Worm (Caenorhabditis elegans) whole organism, L4 larva: Measurements from ENCODE around the gene K09A9.8.
A peak's percentile ranks its signal among the peaks of the same experiment; 100 is the strongest.

ENCODE experiments used
- D1046.2 ChIP-seq: fragments of 200-800 bp; sonication (Bioruptor generic); IDR thresholded peaks from 2 replicates; pipeline ENCODE4 v1.3.6; 2022; ENCODE audit warnings: missing genetic modification characterization, missing compliant biosample characterization
- F26F4.8 ChIP-seq: fragments of 200-800 bp; sonication (Bioruptor generic); conservative IDR thresholded peaks from 2 replicates; pipeline ENCODE4 v1.3.6; 2022; ENCODE audit warnings: missing genetic modification characterization, missing compliant biosample characterization
- F37D6.2 ChIP-seq: sonication (generic microtip); optimal IDR thresholded peaks from 2 replicates; lab custom pipeline; 2016; ENCODE audit warnings: mild to moderate bottlenecking, missing genetic modification characterization, missing compliant biosample characterization
- R02D3.7 ChIP-seq: fragments of 150-350 bp; sonication (generic microtip); optimal IDR thresholded peaks from 3 replicates; lab custom pipeline; 2014; ENCODE audit warnings: missing biosample characterization, missing genetic modification characterization
- T20F7.1 ChIP-seq: fragments of 200-800 bp; sonication (Bioruptor generic); optimal IDR thresholded peaks from 2 replicates; lab custom pipeline; 2018; ENCODE audit warnings: mild to moderate bottlenecking, missing genetic modification characterization, missing compliant biosample characterization
- Y105C5A.15 ChIP-seq: fragments of 200-800 bp; sonication (Bioruptor generic); IDR thresholded peaks from 2 replicates; pipeline ENCODE4 v1.3.6; 2022; ENCODE audit warnings: missing genetic modification characterization, missing compliant biosample characterization
- Y48G9A.11 ChIP-seq: fragments of 200-800 bp; sonication (Bioruptor generic); IDR thresholded peaks from 2 replicates; pipeline ENCODE4 v1.3.6; 2022; ENCODE audit warnings: missing genetic modification reagents, missing genetic modification characterization, missing compliant biosample characterization
- aha-1 ChIP-seq: fragments of 150-350 bp; peaks from one replicate; lab custom pipeline; 2014; ENCODE audit warnings: missing biosample characterization, missing genetic modification characterization
- arid-1 ChIP-seq: fragments of 200-800 bp; sonication (Bioruptor generic); conservative IDR thresholded peaks from 2 replicates; pipeline ENCODE4 v1.3.6; 2022; ENCODE audit warnings: missing genetic modification reagents, missing genetic modification characterization, missing compliant biosample characterization
- ceh-44 ChIP-seq: fragments of 200-800 bp; sonication (Bioruptor generic); IDR thresholded peaks from 2 replicates; pipeline ENCODE4 v1.3.6; 2022; ENCODE audit warnings: missing genetic modification reagents, missing genetic modification characterization, missing compliant biosample characterization
- ceh-62 ChIP-seq: sonication (generic microtip); optimal IDR thresholded peaks from 2 replicates; lab custom pipeline; 2017; ENCODE audit warnings: missing biosample characterization, missing genetic modification characterization
- ces-1 ChIP-seq: fragments of 150-350 bp; sonication (generic microtip); optimal IDR thresholded peaks from 4 replicates; lab custom pipeline; 2014; ENCODE audit warnings: missing biosample characterization, missing genetic modification reagents, missing genetic modification characterization
- daf-19 ChIP-seq: fragments of 200-800 bp; sonication (Bioruptor generic); conservative IDR thresholded peaks from 2 replicates; pipeline ENCODE4 v1.3.6; 2022; ENCODE audit warnings: missing genetic modification characterization, missing compliant biosample characterization
- daf-8 ChIP-seq: fragments of 200-800 bp; sonication (Bioruptor generic); IDR thresholded peaks from 2 replicates; pipeline ENCODE4 v1.3.6; 2022; ENCODE audit warnings: missing genetic modification characterization, missing compliant biosample characterization
- dmd-6 ChIP-seq: fragments of 200-800 bp; sonication (Bioruptor generic); IDR thresholded peaks from 2 replicates; pipeline ENCODE4 v1.3.6; 2022; ENCODE audit warnings: missing genetic modification reagents, missing genetic modification characterization, missing compliant biosample characterization
- duxl-1 ChIP-seq: sonication (generic microtip); optimal IDR thresholded peaks from 2 replicates; lab custom pipeline; 2016; ENCODE audit warnings: mild to moderate bottlenecking, missing genetic modification characterization, moderate library complexity, missing compliant biosample characterization; ENCODE audit not compliant: poor library complexity
- dve-1 ChIP-seq: sonication (generic microtip); optimal IDR thresholded peaks from 2 replicates; lab custom pipeline; 2017; ENCODE audit warnings: antibody characterized with exemption, mild to moderate bottlenecking, missing genetic modification characterization, missing compliant biosample characterization; ENCODE audit not compliant: insufficient read depth
- fkh-10 ChIP-seq: fragments of 150-350 bp; optimal IDR thresholded peaks from 2 replicates; lab custom pipeline; 2014; ENCODE audit warnings: missing biosample characterization, missing genetic modification reagents, missing genetic modification characterization
- gei-8 ChIP-seq: fragments of 200-800 bp; sonication (Bioruptor generic); optimal IDR thresholded peaks from 2 replicates; lab custom pipeline; 2018; ENCODE audit warnings: mild to moderate bottlenecking, missing genetic modification characterization, missing compliant biosample characterization
- hlh-30 ChIP-seq: sonication (generic microtip); optimal IDR thresholded peaks from 2 replicates; lab custom pipeline; 2017; ENCODE audit warnings: antibody characterized with exemption, mild to moderate bottlenecking, missing genetic modification characterization, missing compliant biosample characterization; ENCODE audit not compliant: insufficient read depth
- hmg-1.1 ChIP-seq: fragments of 200-800 bp; sonication (Bioruptor generic); IDR thresholded peaks from 2 replicates; pipeline ENCODE4 v1.3.6; 2022; ENCODE audit warnings: missing genetic modification reagents, missing genetic modification characterization, missing compliant biosample characterization
- lin-38 ChIP-seq: fragments of 200-800 bp; sonication (Bioruptor generic); IDR thresholded peaks from 2 replicates; pipeline ENCODE4 v1.3.6; 2022; ENCODE audit warnings: missing genetic modification reagents, missing genetic modification characterization, missing compliant biosample characterization
- lin-39 ChIP-seq: fragments of 150-350 bp; optimal IDR thresholded peaks from 2 replicates; lab custom pipeline; 2014; ENCODE audit warnings: missing biosample characterization, missing genetic modification reagents, missing genetic modification characterization
- lsy-2 ChIP-seq, 2 experiments: fragments of 150-350 bp in 1 of 2; sonication (generic microtip) in 1 of 2; optimal IDR thresholded peaks; 2 replicates each; lab custom pipeline; 2014 to 2017; ENCODE audit warnings: missing biosample characterization in 2 of 2, missing genetic modification characterization in 2 of 2
- madf-9 ChIP-seq: fragments of 200-800 bp; sonication (Bioruptor generic); conservative IDR thresholded peaks from 2 replicates; pipeline ENCODE4 v1.3.6; 2022; ENCODE audit warnings: missing genetic modification reagents, missing genetic modification characterization, missing compliant biosample characterization
- mdl-1 ChIP-seq, 2 experiments: fragments of 150-350 bp in 1 of 2; sonication (generic microtip) in 1 of 2; optimal IDR thresholded peaks; 2 replicates each; lab custom pipeline; 2014 to 2017; ENCODE audit warnings: missing biosample characterization in 2 of 2, missing genetic modification characterization in 2 of 2
- mep-1 ChIP-seq: fragments of 150-350 bp; sonication (generic microtip); optimal IDR thresholded peaks from 3 replicates; lab custom pipeline; 2014; ENCODE audit warnings: missing biosample characterization, missing genetic modification characterization
- mes-2 ChIP-seq: sonication (generic microtip); optimal IDR thresholded peaks from 2 replicates; lab custom pipeline; 2016; ENCODE audit warnings: missing genotype, mild to moderate bottlenecking, missing genetic modification characterization, missing compliant biosample characterization; ENCODE audit not compliant: poor library complexity, severe bottlenecking
- nhr-10 ChIP-seq: fragments of 150-350 bp; optimal IDR thresholded peaks from 2 replicates; lab custom pipeline; 2014; ENCODE audit warnings: missing biosample characterization, missing genetic modification characterization
- nhr-102 ChIP-seq: sonication (generic microtip); optimal IDR thresholded peaks from 2 replicates; lab custom pipeline; 2016; ENCODE audit warnings: mild to moderate bottlenecking, missing genetic modification characterization, moderate library complexity, missing compliant biosample characterization
- nhr-11 ChIP-seq: fragments of 150-350 bp; optimal IDR thresholded peaks from 2 replicates; lab custom pipeline; 2014; ENCODE audit warnings: missing biosample characterization, missing genetic modification characterization
- nhr-111 ChIP-seq: fragments of 200-800 bp; sonication (Bioruptor generic); optimal IDR thresholded peaks from 2 replicates; lab custom pipeline; 2018; ENCODE audit warnings: mild to moderate bottlenecking, missing genetic modification characterization, missing compliant biosample characterization
- nhr-6 ChIP-seq: fragments of 150-350 bp; optimal IDR thresholded peaks from 2 replicates; lab custom pipeline; 2014; ENCODE audit warnings: missing biosample characterization, missing genetic modification characterization
- nhr-77 ChIP-seq: fragments of 150-350 bp; optimal IDR thresholded peaks from 2 replicates; lab custom pipeline; 2014; ENCODE audit warnings: missing biosample characterization, missing genetic modification characterization
- pha-4 ChIP-seq, 2 experiments: fragments of 150-350 bp in 1 of 2; fragments of 200-800 bp in 1 of 2; sonication (Bioruptor generic) in 1 of 2; IDR thresholded peaks in 1 of 2; optimal IDR thresholded peaks in 1 of 2; 2 replicates each; pipeline versions ENCODE4 v1.3.6 to Lab custom; 2014 to 2022; ENCODE audit warnings: missing genetic modification characterization in 2 of 2, missing genetic modification reagents in 2 of 2, missing biosample characterization in 1 of 2, missing compliant biosample characterization in 1 of 2
- rbr-2 ChIP-seq: sonication (generic microtip); optimal IDR thresholded peaks from 2 replicates; lab custom pipeline; 2016; ENCODE audit warnings: missing genotype, missing genetic modification characterization, missing compliant biosample characterization
- skn-1 ChIP-seq: fragments of 150-350 bp; optimal IDR thresholded peaks from 2 replicates; lab custom pipeline; 2014; ENCODE audit warnings: missing biosample characterization, missing genetic modification characterization
- snpc-4 ChIP-seq: fragments of 150-350 bp; optimal IDR thresholded peaks from 2 replicates; lab custom pipeline; 2014; ENCODE audit warnings: missing biosample characterization, missing genetic modification characterization
- spr-1 ChIP-seq: sonication (generic microtip); optimal IDR thresholded peaks from 2 replicates; lab custom pipeline; 2016; ENCODE audit warnings: mild to moderate bottlenecking, missing genetic modification characterization, missing compliant biosample characterization
- tag-97 ChIP-seq: fragments of 200-800 bp; sonication (Bioruptor generic); IDR thresholded peaks from 2 replicates; pipeline ENCODE4 v1.3.6; 2022; ENCODE audit warnings: missing genetic modification characterization, missing compliant biosample characterization
- tra-1 ChIP-seq: fragments of 200-800 bp; sonication (Bioruptor generic); IDR thresholded peaks from 2 replicates; pipeline ENCODE4 v1.3.6; 2022; ENCODE audit warnings: missing genetic modification reagents, missing genetic modification characterization, missing compliant biosample characterization
- unc-130 ChIP-seq: sonication (generic microtip); optimal IDR thresholded peaks from 2 replicates; lab custom pipeline; 2016; ENCODE audit warnings: missing genetic modification reagents, missing genetic modification characterization, missing compliant biosample characterization
- vab-7 ChIP-seq: fragments of 200-800 bp; sonication (Bioruptor generic); IDR thresholded peaks from 2 replicates; pipeline ENCODE4 v1.3.6; 2022; ENCODE audit warnings: missing genetic modification reagents, missing genetic modification characterization, missing compliant biosample characterization
- zfp-2 ChIP-seq: sonication (generic microtip); optimal IDR thresholded peaks from 2 replicates; lab custom pipeline; 2016; ENCODE audit warnings: mild to moderate bottlenecking, missing genetic modification characterization, missing compliant biosample characterization
- zfp-3 ChIP-seq: fragments of 200-800 bp; sonication (Bioruptor generic); conservative IDR thresholded peaks from 2 replicates; pipeline ENCODE4 v1.3.6; 2022; ENCODE audit warnings: missing genetic modification reagents, missing genetic modification characterization, missing compliant biosample characterization

The K09A9.8 gene

DNA sequence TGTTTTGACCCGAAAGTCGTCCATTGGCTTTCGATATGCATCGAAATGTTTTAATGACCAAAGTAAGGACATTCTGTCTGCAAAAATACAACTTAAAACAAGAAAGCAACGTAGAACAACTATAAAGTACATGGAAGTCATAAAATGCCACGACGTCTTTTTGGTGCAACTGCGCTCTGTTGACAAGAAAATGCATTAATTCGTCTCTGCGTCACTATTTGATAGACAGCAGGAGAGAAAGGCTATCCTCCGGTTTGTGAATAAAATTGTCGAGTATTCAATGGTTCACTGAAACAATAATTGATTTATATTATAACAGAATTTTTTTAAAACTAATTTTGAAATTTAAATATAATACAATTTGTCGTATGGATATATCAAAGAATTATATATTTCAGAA, 19.5 kb upstream of the K09A9.8 start, which contains the start of gene ergi-3 (continued):
- TF ChIP-seq duxl-1 (tag; lab: Kevin White, UChicago) (no peak), Y48G9A.11 (GFP tag; lab: Robert Waterston, UW) (no peak), mep-1 (tag; lab: Kevin White, UChicago) (peak; percentile 84), tra-1 (GFP tag; lab: Robert Waterston, UW) (no peak), nhr-11 (tag; lab: Kevin White, UChicago) (peak; percentile 3), nhr-77 (tag; lab: Kevin White, UChicago) (peak; percentile 66), mdl-1 (tag; optimal IDR thresholded peaks at IDR 0.05; lab: Kevin White, UChicago) (peak in 1 of 2 experiments; percentile 51), fkh-10 (GFP tag; lab: Kevin White, UChicago) (peak; percentile 5), F37D6.2 (tag; lab: Kevin White, UChicago) (no peak), F26F4.8 (GFP tag; lab: Robert Waterston, UW) (no peak), ceh-44 (GFP tag; lab: Robert Waterston, UW) (no peak), ceh-62 (no peak), ces-1 (GFP tag; lab: Kevin White, UChicago) (peak; percentile 25), daf-19 (no peak), lin-38 (GFP tag; lab: Robert Waterston, UW) (peak; percentile 90), hmg-1.1 (GFP tag; lab: Robert Waterston, UW) (0 out of 2 replicates have a peak, but pooled peaks have one; percentile 31), T20F7.1 (GFP tag; lab: Kevin White, UChicago) (peak; percentile 22), dmd-6 (GFP tag; lab: Robert Waterston, UW) (peak; percentile 61), nhr-10 (tag; lab: Kevin White, UChicago) (no peak), madf-9 (no peak), zfp-3 (GFP tag; lab: Robert Waterston, UW) (no peak), tag-97 (no peak), R02D3.7 (tag; lab: Kevin White, UChicago) (no peak), arid-1 (GFP tag; lab: Robert Waterston, UW) (no peak), nhr-111 (GFP tag; lab: Kevin White, UChicago) (no peak), vab-7 (GFP tag; lab: Robert Waterston, UW) (no peak), pha-4 (GFP tag; IDR thresholded peaks at IDR 0.05; lab: Robert Waterston, UW) (no peak), pha-4 (tag; optimal IDR thresholded peaks at IDR 0.05; lab: Kevin White, UChicago) (peak; percentile 44), unc-130 (GFP tag; lab: Kevin White, UChicago) (no peak), skn-1 (no peak), gei-8 (GFP tag; lab: Kevin White, UChicago) (no peak), lin-39 (tag; lab: Kevin White, UChicago) (no peak), Y105C5A.15 (GFP tag; lab: Robert Waterston, UW) (no peak), spr-1 (no peak)

DNA sequence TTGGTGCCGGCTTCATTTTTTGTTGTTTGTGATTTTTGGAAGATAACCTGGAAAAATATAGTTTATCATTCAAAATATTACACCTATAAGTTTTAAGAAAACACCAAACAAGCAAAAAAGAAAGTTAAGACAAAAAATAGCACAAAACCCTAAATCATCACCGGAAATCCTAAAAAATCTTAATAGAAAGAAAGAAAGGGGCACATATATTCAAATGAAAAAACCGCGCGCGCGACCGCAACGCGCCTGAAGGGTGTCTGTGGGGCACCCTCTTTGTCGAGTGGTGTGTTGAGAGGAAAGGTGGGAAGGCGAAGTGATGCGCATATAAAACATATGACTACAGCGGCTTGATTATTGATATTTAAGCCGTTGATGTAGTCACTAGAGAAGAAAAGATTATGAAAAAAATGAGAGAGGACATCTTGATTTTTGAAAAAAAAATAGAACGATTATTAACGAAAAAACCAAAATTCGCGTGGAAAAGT, 16.8 kb upstream of the K09A9.8 start, which contains the start of gene K09E9.3:
K09E9.3 (minus strand) TSS at position 51 of the 485 bp plus-strand sequence.
- TF ChIP-seq mes-2 (tag; lab: Kevin White, UChicago): peak; percentile 57
- TF ChIP-seq nhr-102: peak; percentile 1
- TF ChIP-seq nhr-6: peak; percentile 75
- no peak for TF ChIP-seq zfp-2
- peak; percentile 17 for TF ChIP-seq dve-1
- TF ChIP-seq snpc-4: no peak
- TF ChIP-seq rbr-2 (tag; lab: Kevin White, UChicago): peak; percentile 17
- TF ChIP-seq aha-1 (tag; lab: Kevin White, UChicago): peak; percentile 61
- peak; percentile 34 for TF ChIP-seq mep-1 (tag; lab: Kevin White, UChicago)
- no peak for TF ChIP-seq lin-39 (tag; lab: Kevin White, UChicago)
- TF ChIP-seq D1046.2 (GFP tag; lab: Robert Waterston, UW): no peak
- no peak for TF ChIP-seq daf-8 (GFP tag; lab: Robert Waterston, UW)
- TF ChIP-seq lsy-2 (tag; optimal IDR thresholded peaks at IDR 0.05; lab: Kevin White, UChicago): peak in 1 of 2 experiments; percentile 22
- TF ChIP-seq hlh-30 (tag; lab: Kevin White, UChicago): peak; percentile 19
